Fruit fly (Drosophila melanogaster) whole organism, embryonic: Measurements from ENCODE around the gene CenB1A.

Experiments used
- Adf1 ChIP-seq: fragments of 200-800 bp; sonication (Bioruptor generic); IDR thresholded peaks from 2 replicates; pipeline ENCODE4 v1.3.6; 2022; ENCODE audit warnings: missing biosample characterization, missing genetic modification characterization
- Aef1 ChIP-seq: fragments of 200-800 bp; sonication (Bioruptor generic); IDR thresholded peaks from 3 replicates; pipeline ENCODE4 v1.3.6; 2022; ENCODE audit warnings: missing biosample characterization, missing genetic modification characterization
- CG10366 ChIP-seq: fragments of 200-800 bp; sonication (Bioruptor generic); IDR thresholded peaks from 2 replicates; pipeline ENCODE4 v1.3.6; 2022; ENCODE audit warnings: missing biosample characterization, missing genetic modification characterization
- CG10543 ChIP-seq: fragments of 200-800 bp; sonication (Bioruptor generic); optimal IDR thresholded peaks from 3 replicates; lab custom pipeline; 2017; ENCODE audit warnings: missing biosample characterization, mild to moderate bottlenecking, missing genetic modification characterization, moderate library complexity
- CG10565 ChIP-seq: fragments of 200-800 bp; sonication (Bioruptor generic); optimal IDR thresholded peaks from 3 replicates; lab custom pipeline; 2016; ENCODE audit warnings: missing biosample characterization, mild to moderate bottlenecking, missing genetic modification characterization
- CG10979 ChIP-seq: fragments of 200-800 bp; sonication (Bioruptor generic); optimal IDR thresholded peaks from 2 replicates; lab custom pipeline; 2018; ENCODE audit warnings: missing biosample characterization, mild to moderate bottlenecking, missing genetic modification characterization, moderate library complexity
- CG11247 ChIP-seq: fragments of 200-800 bp; sonication (Bioruptor generic); IDR thresholded peaks from 2 replicates; pipeline ENCODE4 v1.3.6; 2022; ENCODE audit warnings: missing biosample characterization, missing genetic modification characterization
- CG12942 ChIP-seq: fragments of 200-800 bp; sonication (Bioruptor generic); optimal IDR thresholded peaks from 3 replicates; lab custom pipeline; 2016; ENCODE audit warnings: missing biosample characterization, missing genetic modification characterization
- CG14050 ChIP-seq: fragments of 200-800 bp; sonication (Bioruptor generic); IDR thresholded peaks from 3 replicates; pipeline ENCODE4 v1.3.6; 2022; ENCODE audit warnings: missing biosample characterization, missing genetic modification characterization
- CG15011 ChIP-seq: fragments of 200-800 bp; sonication (Bioruptor generic); optimal IDR thresholded peaks from 3 replicates; lab custom pipeline; 2018; ENCODE audit warnings: missing biosample characterization, mild to moderate bottlenecking, missing genetic modification characterization
- CG17359 ChIP-seq: fragments of 200-800 bp; sonication (Bioruptor generic); optimal IDR thresholded peaks from 3 replicates; lab custom pipeline; 2018; ENCODE audit warnings: missing biosample characterization, mild to moderate bottlenecking, missing genetic modification characterization, moderate library complexity
- CG17612 ChIP-seq: fragments of 200-800 bp; sonication (Bioruptor generic); IDR thresholded peaks from 2 replicates; pipeline ENCODE4 v1.3.6; 2022; ENCODE audit warnings: missing biosample characterization, missing genetic modification characterization
- CG18476 ChIP-seq: fragments of 200-800 bp; sonication (Bioruptor generic); optimal IDR thresholded peaks from 2 replicates; lab custom pipeline; 2016; ENCODE audit warnings: missing biosample characterization, mild to moderate bottlenecking, missing genetic modification characterization
- CG3847 ChIP-seq: fragments of 200-800 bp; sonication (Bioruptor generic); IDR thresholded peaks from 2 replicates; pipeline ENCODE4 v1.3.6; 2022; ENCODE audit warnings: missing biosample characterization, missing genetic modification characterization
- CG4404 ChIP-seq: fragments of 200-800 bp; sonication (Bioruptor generic); IDR thresholded peaks from 2 replicates; pipeline ENCODE4 v1.3.6; 2022; ENCODE audit warnings: missing biosample characterization, missing genetic modification characterization
- CG4730 ChIP-seq: fragments of 200-800 bp; sonication (Bioruptor generic); IDR thresholded peaks from 2 replicates; pipeline ENCODE4 v1.3.6; 2022; ENCODE audit warnings: missing biosample characterization, missing genetic modification characterization
- CG6175 ChIP-seq: fragments of 200-800 bp; sonication (Bioruptor generic); IDR thresholded peaks from 3 replicates; pipeline ENCODE4 v1.3.6; 2022; ENCODE audit warnings: missing biosample characterization, missing genetic modification characterization
- CG6683 ChIP-seq: fragments of 200-800 bp; sonication (Bioruptor generic); optimal IDR thresholded peaks from 2 replicates; lab custom pipeline; 2017; ENCODE audit warnings: missing biosample characterization, mild to moderate bottlenecking, missing genetic modification characterization, missing genetic modification reagents
- CG6765 ChIP-seq: fragments of 200-800 bp; sonication (Bioruptor generic); optimal IDR thresholded peaks from 3 replicates; lab custom pipeline; 2017; ENCODE audit warnings: missing biosample characterization, mild to moderate bottlenecking, missing genetic modification characterization
- CG7963 ChIP-seq: fragments of 200-800 bp; sonication (Bioruptor generic); IDR thresholded peaks from 3 replicates; pipeline ENCODE4 v1.3.6; 2022; ENCODE audit warnings: missing biosample characterization, missing genetic modification characterization; ENCODE audit not compliant: partially characterized antibody
- CG8924 ChIP-seq: fragments of 200-800 bp; optimal IDR thresholded peaks from 3 replicates; lab custom pipeline; 2019; ENCODE audit warnings: missing biosample characterization, mild to moderate bottlenecking, missing genetic modification characterization, moderate library complexity
- CG9215 ChIP-seq: fragments of 200-800 bp; sonication (Bioruptor generic); IDR thresholded peaks from 2 replicates; pipeline ENCODE4 v1.3.6; 2022; ENCODE audit warnings: missing biosample characterization, missing genetic modification characterization
- CG9609 ChIP-seq: fragments of 200-800 bp; sonication (Bioruptor generic); optimal IDR thresholded peaks from 3 replicates; lab custom pipeline; 2016; ENCODE audit warnings: missing biosample characterization, missing genetic modification characterization
- CG9817 ChIP-seq: fragments of 200-800 bp; sonication (Bioruptor generic); optimal IDR thresholded peaks from 2 replicates; lab custom pipeline; 2018; ENCODE audit warnings: missing biosample characterization, mild to moderate bottlenecking, missing genetic modification characterization, moderate library complexity
- CG9932 ChIP-seq: fragments of 200-800 bp; sonication (Bioruptor generic); IDR thresholded peaks from 2 replicates; pipeline ENCODE4 v1.3.6; 2022; ENCODE audit warnings: missing biosample characterization, missing genetic modification characterization
- CHES-1-like ChIP-seq: fragments of 200-800 bp; sonication (Bioruptor generic); optimal IDR thresholded peaks from 2 replicates; lab custom pipeline; 2016; ENCODE audit warnings: missing biosample characterization, missing genetic modification characterization
- D19B ChIP-seq: fragments of 200-800 bp; sonication (Bioruptor generic); optimal IDR thresholded peaks from 2 replicates; lab custom pipeline; 2017; ENCODE audit warnings: missing biosample characterization, mild to moderate bottlenecking, missing genetic modification characterization
- HHEX ChIP-seq: fragments of 200-800 bp; sonication (Bioruptor generic); optimal IDR thresholded peaks from 3 replicates; lab custom pipeline; 2017; ENCODE audit warnings: missing biosample characterization, mild to moderate bottlenecking, missing genetic modification characterization, missing genetic modification reagents
- Hand ChIP-seq: fragments of 200-800 bp; sonication (Bioruptor generic); optimal IDR thresholded peaks from 2 replicates; lab custom pipeline; 2017; ENCODE audit warnings: mild to moderate bottlenecking, missing biosample characterization, missing genetic modification reagents, missing genetic modification characterization
- Hsf ChIP-seq: fragments of 200-800 bp; sonication (Bioruptor generic); optimal IDR thresholded peaks from 3 replicates; lab custom pipeline; 2016; ENCODE audit warnings: missing biosample characterization, missing genetic modification characterization
- Oli ChIP-seq: fragments of 200-800 bp; sonication (Bioruptor generic); optimal IDR thresholded peaks from 2 replicates; lab custom pipeline; 2018; ENCODE audit warnings: missing biosample characterization, mild to moderate bottlenecking, missing genetic modification characterization, moderate library complexity
- Spps ChIP-seq: fragments of 200-800 bp; sonication (Bioruptor generic); optimal IDR thresholded peaks from 2 replicates; lab custom pipeline; 2018; ENCODE audit warnings: missing biosample characterization, mild to moderate bottlenecking, missing genetic modification characterization
- az2 ChIP-seq: fragments of 200-800 bp; sonication (Bioruptor generic); optimal IDR thresholded peaks from 3 replicates; lab custom pipeline; 2016; ENCODE audit warnings: missing biosample characterization, missing genetic modification characterization
- bcd ChIP-seq: fragments of 200-800 bp; sonication (Bioruptor generic); optimal IDR thresholded peaks from 2 replicates; lab custom pipeline; 2017; ENCODE audit warnings: missing biosample characterization, mild to moderate bottlenecking, missing genetic modification characterization
- btn ChIP-seq: fragments of 200-800 bp; sonication (Bioruptor generic); optimal IDR thresholded peaks from 2 replicates; lab custom pipeline; 2016; ENCODE audit warnings: missing biosample characterization, missing genetic modification characterization
- crc ChIP-seq: fragments of 200-800 bp; sonication (Bioruptor generic); optimal IDR thresholded peaks from 2 replicates; lab custom pipeline; 2016; ENCODE audit warnings: missing biosample characterization, missing genetic modification characterization
- disco-r ChIP-seq: fragments of 200-800 bp; sonication (Bioruptor generic); optimal IDR thresholded peaks from 2 replicates; lab custom pipeline; 2016; ENCODE audit warnings: missing biosample characterization, missing genetic modification characterization
- dmrt99B ChIP-seq: fragments of 200-800 bp; sonication (Bioruptor generic); optimal IDR thresholded peaks from 2 replicates; lab custom pipeline; 2018; ENCODE audit warnings: missing biosample characterization, mild to moderate bottlenecking, missing genetic modification characterization, moderate library complexity
- gsb ChIP-seq: fragments of 200-800 bp; sonication (Bioruptor generic); IDR thresholded peaks from 2 replicates; pipeline ENCODE4 v1.3.6; 2022; ENCODE audit warnings: missing biosample characterization, missing genetic modification characterization
- her ChIP-seq: fragments of 200-800 bp; sonication (Bioruptor generic); optimal IDR thresholded peaks from 2 replicates; lab custom pipeline; 2016; ENCODE audit warnings: missing biosample characterization, missing genetic modification characterization
- lmd ChIP-seq: fragments of 200-800 bp; sonication (Bioruptor generic); IDR thresholded peaks from 2 replicates; pipeline ENCODE4 v1.3.6; 2022; ENCODE audit warnings: missing biosample characterization, missing genetic modification characterization
- pan ChIP-seq, 4 experiments: fragments of >200 bp in 3 of 4; fragments of 200-800 bp in 1 of 4; sonication (Bioruptor generic) in 1 of 4; optimal IDR thresholded peaks in 3 of 4; IDR thresholded peaks in 1 of 4; 2 replicates each; pipeline versions ENCODE4 v1.3.6 to Lab custom; 2017 to 2022; ENCODE audit warnings: missing biosample characterization in 2 of 4, missing genetic modification characterization in 2 of 4, mixed read lengths in 1 of 4
- pnt ChIP-seq: fragments of 200-800 bp; sonication (Bioruptor generic); optimal IDR thresholded peaks from 3 replicates; lab custom pipeline; 2016; ENCODE audit warnings: missing biosample characterization, missing genetic modification characterization
- ranshi ChIP-seq: fragments of 200-800 bp; sonication (Bioruptor generic); IDR thresholded peaks from 2 replicates; pipeline ENCODE4 v1.3.6; 2022; ENCODE audit warnings: missing biosample characterization, missing genetic modification characterization
- stc ChIP-seq: fragments of 200-800 bp; sonication (Bioruptor generic); IDR thresholded peaks from 2 replicates; pipeline ENCODE4 v1.3.6; 2022; ENCODE audit warnings: missing biosample characterization, missing genetic modification characterization
- ttk ChIP-seq: fragments of 200-800 bp; sonication (Bioruptor generic); IDR thresholded peaks from 2 replicates; pipeline ENCODE4 v2.1.2; 2022; ENCODE audit warnings: missing biosample characterization, missing genetic modification characterization
- unpg ChIP-seq: fragments of 200-800 bp; sonication (Bioruptor generic); optimal IDR thresholded peaks from 3 replicates; lab custom pipeline; 2018; ENCODE audit warnings: missing biosample characterization, mild to moderate bottlenecking, missing genetic modification characterization, moderate library complexity
- vvl ChIP-seq: fragments of 200-800 bp; sonication (Bioruptor generic); IDR thresholded peaks from 2 replicates; pipeline ENCODE4 v1.3.6; 2022; ENCODE audit warnings: missing biosample characterization, missing genetic modification characterization
- zf30C ChIP-seq: fragments of 200-800 bp; sonication (Bioruptor generic); optimal IDR thresholded peaks from 3 replicates; lab custom pipeline; 2018; ENCODE audit warnings: missing biosample characterization, mild to moderate bottlenecking, missing genetic modification characterization

CenB1A gene

dm6 chr3R:23112680-23113362 lies 5.4 kb upstream of the CenB1A start, which contains the start of gene Cow (continued):
- TF ChIP-seq her (GFP tag; lab: Kevin White, UChicago) = peak; percentile 32
- peak; percentile 21 for TF ChIP-seq CG10543 (GFP tag; lab: Kevin White, UChicago)
- TF ChIP-seq Oli (tag; lab: Kevin White, UChicago) = peak; percentile 52
- TF ChIP-seq Spps (tag; lab: Kevin White, UChicago) = no peak
- no peak for TF ChIP-seq gsb (GFP tag; lab: Robert Waterston, UW)
- peak; percentile 50 for TF ChIP-seq Hsf
- TF ChIP-seq CG8924 (tag; lab: Kevin White, UChicago) = peak; percentile 55
- peak; percentile 3 for TF ChIP-seq CG15011 (GFP tag; lab: Kevin White, UChicago)
- TF ChIP-seq CG18476 = peak; percentile 51
- TF ChIP-seq pnt (GFP tag; lab: Kevin White, UChicago) = peak; percentile 26
- peak; percentile 70 for TF ChIP-seq CG9932 (GFP tag; lab: Robert Waterston, UW)
- peak; percentile 52; the same call in 1 of the 2 replicates for TF ChIP-seq CG4730 (GFP tag; lab: Robert Waterston, UW)
- TF ChIP-seq CG17359 (tag; lab: Kevin White, UChicago) = peak; percentile 61
- TF ChIP-seq CG17612 (GFP tag; lab: Robert Waterston, UW) = 0 out of 2 replicates have a peak, but pooled peaks have one; percentile 16
- peak; percentile 32 for TF ChIP-seq CG6765
- peak; percentile 5 for TF ChIP-seq D19B (GFP tag; lab: Kevin White, UChicago)
- peak; percentile 30 for TF ChIP-seq CG10979 (tag; lab: Kevin White, UChicago)
- no peak for TF ChIP-seq CG10565 (GFP tag; lab: Kevin White, UChicago)
- TF ChIP-seq vvl (GFP tag; lab: Robert Waterston, UW) = peak; percentile 77
- TF ChIP-seq dmrt99B = peak; percentile 69
- peak; percentile 31 for TF ChIP-seq crc (GFP tag; lab: Kevin White, UChicago)
- 0 out of 2 replicates have a peak, but pooled peaks have one; percentile 48 for TF ChIP-seq stc (GFP tag; lab: Robert Waterston, UW)
- TF ChIP-seq HHEX (GFP tag; lab: Kevin White, UChicago) = peak; percentile 66
- no peak for TF ChIP-seq CG11247 (GFP tag; lab: Robert Waterston, UW)
- TF ChIP-seq CG9215 (GFP tag; lab: Robert Waterston, UW) = peak; percentile 69
- peak; percentile 55 for TF ChIP-seq CG9817
- peak; percentile 66 for TF ChIP-seq lmd (GFP tag; lab: Robert Waterston, UW)
- TF ChIP-seq CG12942 (GFP tag; lab: Kevin White, UChicago) = peak; percentile 28
- peak; percentile 76 for TF ChIP-seq CG10366 (GFP tag; lab: Robert Waterston, UW)
- peak; percentile 50 for TF ChIP-seq unpg (GFP tag; lab: Kevin White, UChicago)
- TF ChIP-seq CG6175 (GFP tag; lab: Robert Waterston, UW) = 0 out of 3 replicates have a peak, but pooled peaks have one; percentile 43
- peak; percentile 66 for TF ChIP-seq bcd (GFP tag; lab: Kevin White, UChicago)
- peak; percentile 60; the same call in 2 of the 3 replicates for TF ChIP-seq Aef1 (GFP tag; lab: Robert Waterston, UW)
- TF ChIP-seq CG7963 (GFP tag; lab: Robert Waterston, UW) = no peak
- peak; percentile 51; the same call in 1 of the 2 replicates for TF ChIP-seq ranshi (GFP tag; lab: Robert Waterston, UW)
- TF ChIP-seq CG9609 (GFP tag; lab: Kevin White, UChicago) = peak; percentile 28
- TF ChIP-seq CG14050 (GFP tag; lab: Robert Waterston, UW) = peak; percentile 48; the same call in 1 of the 3 replicates
- TF ChIP-seq CG6683 (GFP tag; lab: Kevin White, UChicago) = peak; percentile 80
- peak; percentile 48 for TF ChIP-seq CHES-1-like (GFP tag; lab: Kevin White, UChicago)
- peak; percentile 75 for TF ChIP-seq Hand (GFP tag; lab: Kevin White, UChicago)
- no peak for TF ChIP-seq disco-r (GFP tag; lab: Kevin White, UChicago)
- TF ChIP-seq ttk = peak; percentile 66
- peak; percentile 62 for TF ChIP-seq CG3847
- peak; percentile 32; the same call in 1 of the 2 replicates for TF ChIP-seq Adf1 (GFP tag; lab: Robert Waterston, UW)
- no peak for TF ChIP-seq btn
- TF ChIP-seq az2 (GFP tag; lab: Kevin White, UChicago) = peak; percentile 35
- no peak; the same call in 1 of the 2 replicates for TF ChIP-seq CG4404
- TF ChIP-seq zf30C (GFP tag; lab: Kevin White, UChicago) = peak; percentile 46
- TF ChIP-seq pan (optimal IDR thresholded peaks at IDR 0.05; lab: Kevin White, UChicago) = no peak
- TF ChIP-seq pan (GFP tag; optimal IDR thresholded peaks at IDR 0.05 in 1 of 2, IDR thresholded peaks at IDR 0.05 in 1 of 2) = peak in 1 of 2 experiments; percentile 86
